Worm (Caenorhabditis elegans): Measurements from ENCODE around the gene eif-3.K.

DNA sequence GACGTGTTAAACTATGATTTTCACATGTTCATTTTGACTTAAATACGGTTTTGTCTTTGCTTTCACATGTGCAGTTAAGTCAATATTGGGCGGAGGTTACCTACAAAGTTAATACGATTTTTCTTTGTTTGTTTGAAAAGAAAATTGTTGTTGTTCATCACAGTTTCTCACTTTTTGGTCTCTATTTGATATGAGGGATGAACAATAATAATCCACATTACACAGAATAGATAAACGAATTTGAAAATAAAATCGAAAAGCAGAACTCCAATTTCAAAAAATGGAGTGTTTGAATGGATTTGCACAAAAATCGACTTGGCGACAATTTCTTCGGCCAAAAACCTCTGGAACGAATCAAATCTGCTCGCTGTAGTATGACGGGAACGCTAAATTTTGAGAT, 47.1 kb upstream of the eif-3.K start, which contains the start of gene ttr-29:
- TF ChIP-seq ref-1 (GFP tag; conservative IDR thresholded peaks at IDR 0.05) = no peak
- TF ChIP-seq cog-1 (tag; optimal IDR thresholded peaks at IDR 0.05) = no peak
- no peak for TF ChIP-seq flt-1 (GFP tag; IDR thresholded peaks at IDR 0.05)
- no peak for TF ChIP-seq med-1 (GFP tag; optimal IDR thresholded peaks at IDR 0.05; ENCODE audit: insufficient read depth)
- TF ChIP-seq ztf-29 (GFP tag; IDR thresholded peaks at IDR 0.05) = no peak
- TF ChIP-seq klf-2 (GFP tag; conservative IDR thresholded peaks at IDR 0.05) = no peak
- TF ChIP-seq ztf-23 (GFP tag; IDR thresholded peaks at IDR 0.05) = no peak
- TF ChIP-seq tab-1 (GFP tag; IDR thresholded peaks at IDR 0.05) = no peak

Measured in whole organism, midembryonic.